Fruit fly (Drosophila melanogaster) whole organism, embryonic: ENCODE results near the gene Obp28a.
A peak's percentile ranks its signal among the peaks of the same experiment; 100 is the strongest.

Experiments used
- Antp ChIP-seq: fragments of 200-800 bp; sonication (Bioruptor generic); optimal IDR thresholded peaks from 3 replicates; lab custom pipeline; 2016; ENCODE audit warnings: missing biosample characterization, missing genetic modification characterization
- CG10267 ChIP-seq: fragments of 200-800 bp; sonication (Bioruptor generic); optimal IDR thresholded peaks from 2 replicates; lab custom pipeline; 2018; ENCODE audit warnings: missing biosample characterization, mild to moderate bottlenecking, missing genetic modification characterization, moderate library complexity
- CG10321 ChIP-seq: fragments of 200-800 bp; sonication (Bioruptor generic); IDR thresholded peaks from 2 replicates; pipeline ENCODE4 v1.3.6; 2022; ENCODE audit warnings: missing biosample characterization, missing genetic modification characterization
- CG12769 ChIP-seq: fragments of 200-800 bp; sonication (Bioruptor generic); optimal IDR thresholded peaks from 2 replicates; lab custom pipeline; 2019; ENCODE audit warnings: missing biosample characterization, mild to moderate bottlenecking, missing genetic modification characterization, moderate library complexity
- CG1647 ChIP-seq: fragments of 200-800 bp; sonication (Bioruptor generic); optimal IDR thresholded peaks from 3 replicates; lab custom pipeline; 2016; ENCODE audit warnings: missing biosample characterization, missing genetic modification characterization
- CG17912 ChIP-seq: fragments of 200-800 bp; sonication (Bioruptor generic); optimal IDR thresholded peaks from 2 replicates; lab custom pipeline; 2018; ENCODE audit warnings: missing biosample characterization, mild to moderate bottlenecking, missing genetic modification characterization
- CG18011 ChIP-seq: fragments of 200-800 bp; sonication (Bioruptor generic); optimal IDR thresholded peaks from 2 replicates; lab custom pipeline; 2017; ENCODE audit warnings: missing biosample characterization, missing genetic modification characterization, mild to moderate bottlenecking, moderate library complexity, missing genotype
- CG18476 ChIP-seq: fragments of 200-800 bp; sonication (Bioruptor generic); optimal IDR thresholded peaks from 2 replicates; lab custom pipeline; 2016; ENCODE audit warnings: missing biosample characterization, mild to moderate bottlenecking, missing genetic modification characterization
- CG3065 ChIP-seq: fragments of 200-800 bp; sonication (Bioruptor generic); optimal IDR thresholded peaks from 2 replicates; lab custom pipeline; 2016; ENCODE audit warnings: missing biosample characterization, missing genetic modification characterization
- CG3281 ChIP-seq: fragments of 200-800 bp; sonication (Bioruptor generic); optimal IDR thresholded peaks from 3 replicates; lab custom pipeline; 2017; ENCODE audit warnings: missing biosample characterization, mild to moderate bottlenecking, missing genetic modification characterization
- CG4360 ChIP-seq: fragments of 200-800 bp; sonication (Bioruptor generic); IDR thresholded peaks from 2 replicates; pipeline ENCODE4 v1.3.6; 2022; ENCODE audit warnings: missing biosample characterization, missing genetic modification characterization
- CG43689 ChIP-seq: fragments of 200-800 bp; sonication (Bioruptor generic); IDR thresholded peaks from 2 replicates; pipeline ENCODE4 v1.3.6; 2022; ENCODE audit warnings: missing biosample characterization, missing genetic modification characterization
- CG6272 ChIP-seq: fragments of 200-800 bp; sonication (Bioruptor generic); IDR thresholded peaks from 2 replicates; pipeline ENCODE4 v1.3.6; 2022; ENCODE audit warnings: missing biosample characterization, missing genetic modification characterization
- CG7357 ChIP-seq: fragments of 200-800 bp; sonication (Bioruptor generic); IDR thresholded peaks from 3 replicates; pipeline ENCODE4 v1.3.6; 2022; ENCODE audit warnings: missing biosample characterization, missing genetic modification characterization
- CG7745 ChIP-seq: fragments of 200-800 bp; sonication (Bioruptor generic); optimal IDR thresholded peaks from 2 replicates; lab custom pipeline; 2018; ENCODE audit warnings: missing biosample characterization, mild to moderate bottlenecking, missing genetic modification characterization, moderate library complexity
- CG7786 ChIP-seq: fragments of 200-800 bp; sonication (Bioruptor generic); optimal IDR thresholded peaks from 2 replicates; lab custom pipeline; 2016; ENCODE audit warnings: missing biosample characterization, missing genetic modification characterization
- CG8478 ChIP-seq: fragments of >200 bp; optimal IDR thresholded peaks from 2 replicates; lab custom pipeline; 2018
- CG8924 ChIP-seq: fragments of 200-800 bp; optimal IDR thresholded peaks from 3 replicates; lab custom pipeline; 2019; ENCODE audit warnings: missing biosample characterization, mild to moderate bottlenecking, missing genetic modification characterization, moderate library complexity
- CG9817 ChIP-seq: fragments of 200-800 bp; sonication (Bioruptor generic); optimal IDR thresholded peaks from 2 replicates; lab custom pipeline; 2018; ENCODE audit warnings: missing biosample characterization, mild to moderate bottlenecking, missing genetic modification characterization, moderate library complexity
- CHES-1-like ChIP-seq: fragments of 200-800 bp; sonication (Bioruptor generic); optimal IDR thresholded peaks from 2 replicates; lab custom pipeline; 2016; ENCODE audit warnings: missing biosample characterization, missing genetic modification characterization
- CTCF ChIP-seq: fragments of 200-800 bp; sonication (Bioruptor generic); optimal IDR thresholded peaks from 2 replicates; lab custom pipeline; 2017; ENCODE audit warnings: missing biosample characterization, mild to moderate bottlenecking, missing genetic modification characterization, moderate library complexity
- CoRest ChIP-seq: fragments of 200-800 bp; sonication (Bioruptor generic); optimal IDR thresholded peaks from 3 replicates; lab custom pipeline; 2018; ENCODE audit warnings: missing biosample characterization, mild to moderate bottlenecking, missing genetic modification characterization, moderate library complexity
- D19A ChIP-seq: fragments of 200-800 bp; optimal IDR thresholded peaks from 3 replicates; lab custom pipeline; 2019; ENCODE audit warnings: missing biosample characterization, mild to moderate bottlenecking, missing genetic modification characterization, moderate library complexity
- Dip3 ChIP-seq: fragments of 200-800 bp; sonication (Bioruptor generic); optimal IDR thresholded peaks from 3 replicates; lab custom pipeline; 2016; ENCODE audit warnings: missing biosample characterization, missing genetic modification characterization
- Gsc ChIP-seq: fragments of 200-800 bp; sonication (Bioruptor generic); IDR thresholded peaks from 2 replicates; pipeline ENCODE4 v1.3.6; 2022; ENCODE audit warnings: missing biosample characterization, missing genetic modification characterization
- HLHmδ ChIP-seq: fragments of 200-800 bp; sonication (Bioruptor generic); optimal IDR thresholded peaks from 2 replicates; lab custom pipeline; 2018; ENCODE audit warnings: missing biosample characterization, mild to moderate bottlenecking, missing genetic modification characterization, moderate library complexity
- Hey ChIP-seq: fragments of 200-800 bp; sonication (Bioruptor generic); optimal IDR thresholded peaks from 3 replicates; lab custom pipeline; 2018; ENCODE audit warnings: missing biosample characterization, mild to moderate bottlenecking, missing genetic modification characterization
- HmgD ChIP-seq: fragments of 200-800 bp; sonication (Bioruptor generic); optimal IDR thresholded peaks from 3 replicates; lab custom pipeline; 2016; ENCODE audit warnings: missing biosample characterization, missing genetic modification characterization
- Kr ChIP-seq: fragments of 200-800 bp; sonication (Bioruptor generic); optimal IDR thresholded peaks from 2 replicates; lab custom pipeline; 2017; ENCODE audit warnings: missing biosample characterization, mild to moderate bottlenecking, missing genetic modification characterization
- Mad ChIP-seq: fragments of 200-800 bp; sonication (Bioruptor generic); optimal IDR thresholded peaks from 2 replicates; lab custom pipeline; 2016; ENCODE audit warnings: missing biosample characterization, missing genetic modification characterization
- Mes4 ChIP-seq: fragments of 200-800 bp; sonication (Bioruptor generic); optimal IDR thresholded peaks from 2 replicates; lab custom pipeline; 2016; ENCODE audit warnings: missing biosample characterization, missing genetic modification characterization
- Xrp1 ChIP-seq: fragments of 200-800 bp; sonication (Bioruptor generic); IDR thresholded peaks from 2 replicates; pipeline ENCODE4 v1.3.6; 2022; ENCODE audit warnings: missing biosample characterization, missing genetic modification characterization
- al ChIP-seq: fragments of 200-800 bp; sonication (Bioruptor generic); IDR thresholded peaks from 2 replicates; pipeline ENCODE4 v1.3.6; 2022; ENCODE audit warnings: missing biosample characterization, missing genetic modification characterization
- ato ChIP-seq: fragments of 200-800 bp; sonication (Bioruptor generic); IDR thresholded peaks from 2 replicates; pipeline ENCODE4 v1.3.6; 2022; ENCODE audit warnings: missing biosample characterization, missing genetic modification characterization; ENCODE audit not compliant: partially characterized antibody
- br ChIP-seq: fragments of >200 bp; optimal IDR thresholded peaks from 2 replicates; lab custom pipeline; 2017
- cg ChIP-seq: fragments of 200-800 bp; sonication (Bioruptor generic); optimal IDR thresholded peaks from 3 replicates; lab custom pipeline; 2019; ENCODE audit warnings: missing biosample characterization, mild to moderate bottlenecking, missing genetic modification characterization, moderate library complexity
- chif ChIP-seq, 2 experiments: fragments of 200-800 bp; sonication (Bioruptor generic); optimal IDR thresholded peaks; 3 replicates each; lab custom pipeline; 2016; ENCODE audit warnings: missing biosample characterization in 2 of 2, missing genetic modification characterization in 2 of 2
- croc ChIP-seq: fragments of 200-800 bp; sonication (Bioruptor generic); conservative IDR thresholded peaks from 3 replicates; pipeline ENCODE4 v1.3.6; 2022; ENCODE audit warnings: missing biosample characterization, missing genetic modification characterization
- cwo ChIP-seq: fragments of 200-800 bp; sonication (Bioruptor generic); optimal IDR thresholded peaks from 3 replicates; lab custom pipeline; 2017; ENCODE audit warnings: missing biosample characterization, missing genetic modification characterization, mild to moderate bottlenecking, moderate library complexity, missing genetic modification reagents
- disco-r ChIP-seq: fragments of 200-800 bp; sonication (Bioruptor generic); optimal IDR thresholded peaks from 2 replicates; lab custom pipeline; 2016; ENCODE audit warnings: missing biosample characterization, missing genetic modification characterization
- dpn ChIP-seq, 2 experiments: fragments of 200-800 bp; sonication (Bioruptor generic); optimal IDR thresholded peaks; 3 replicates each; lab custom pipeline; 2016; ENCODE audit warnings: missing biosample characterization in 2 of 2, missing genetic modification characterization in 2 of 2
- fd102C ChIP-seq: fragments of 200-800 bp; sonication (Bioruptor generic); optimal IDR thresholded peaks from 2 replicates; lab custom pipeline; 2018; ENCODE audit warnings: missing biosample characterization, mild to moderate bottlenecking, missing genetic modification characterization, moderate library complexity
- fd3F ChIP-seq: fragments of 200-800 bp; sonication (Bioruptor generic); optimal IDR thresholded peaks from 2 replicates; lab custom pipeline; 2018; ENCODE audit warnings: missing biosample characterization, mild to moderate bottlenecking, missing genetic modification characterization, moderate library complexity
- inv ChIP-seq: fragments of 200-800 bp; sonication (Bioruptor generic); IDR thresholded peaks from 2 replicates; pipeline ENCODE4 v1.3.6; 2022; ENCODE audit warnings: missing biosample characterization, missing genetic modification characterization; ENCODE audit not compliant: partially characterized antibody
- nom ChIP-seq: fragments of 200-800 bp; sonication (Bioruptor generic); optimal IDR thresholded peaks from 2 replicates; lab custom pipeline; 2017; ENCODE audit warnings: missing biosample characterization, missing genetic modification characterization, mild to moderate bottlenecking, moderate library complexity, missing genetic modification reagents
- phol ChIP-seq: fragments of 200-800 bp; sonication (Bioruptor generic); optimal IDR thresholded peaks from 3 replicates; lab custom pipeline; 2018; ENCODE audit warnings: missing biosample characterization, mild to moderate bottlenecking, missing genetic modification characterization, moderate library complexity
- prd ChIP-seq, 3 experiments: fragments of >200 bp in 2 of 3; fragments of 200-800 bp in 1 of 3; sonication (Bioruptor generic) in 1 of 3; optimal IDR thresholded peaks in 2 of 3; IDR thresholded peaks in 1 of 3; 2 replicates in 2 of 3; 3 replicates in 1 of 3; pipeline versions ENCODE4 v1.3.6 to Lab custom; 2017 to 2022; ENCODE audit warnings: missing biosample characterization in 1 of 3, missing genetic modification characterization in 1 of 3
- sc ChIP-seq, 3 experiments: fragments of >200 bp in 2 of 3; fragments of 200-800 bp in 1 of 3; sonication (Bioruptor generic) in 1 of 3; optimal IDR thresholded peaks; 2 replicates in 2 of 3; 3 replicates in 1 of 3; lab custom pipeline; 2017; ENCODE audit warnings: mild to moderate bottlenecking in 1 of 3, missing biosample characterization in 1 of 3, missing genetic modification characterization in 1 of 3, missing genetic modification reagents in 1 of 3
- ssp ChIP-seq: fragments of 200-800 bp; sonication (Bioruptor generic); IDR thresholded peaks from 2 replicates; pipeline ENCODE4 v1.3.6; 2022; ENCODE audit warnings: missing biosample characterization, missing genetic modification characterization
- trh ChIP-seq: fragments of 200-800 bp; sonication (Bioruptor generic); optimal IDR thresholded peaks from 2 replicates; lab custom pipeline; 2016; ENCODE audit warnings: missing biosample characterization, missing genetic modification characterization
- twi ChIP-seq: fragments of 200-800 bp; optimal IDR thresholded peaks from 2 replicates; lab custom pipeline; 2019; ENCODE audit warnings: missing biosample characterization, mild to moderate bottlenecking, missing genetic modification characterization, moderate library complexity
- zf30C ChIP-seq: fragments of 200-800 bp; sonication (Bioruptor generic); optimal IDR thresholded peaks from 3 replicates; lab custom pipeline; 2018; ENCODE audit warnings: missing biosample characterization, mild to moderate bottlenecking, missing genetic modification characterization

Gene Obp28a

dm6 chr2L:7515396-7515795 lies 18.2 kb upstream of the Obp28a start (continued):
- TF ChIP-seq HmgD (GFP tag; lab: Kevin White, UChicago) (no peak), Gsc (no peak), twi (tag; lab: Kevin White, UChicago) (no peak), croc (GFP tag; lab: Robert Waterston, UW) (no peak), trh (GFP tag; lab: Kevin White, UChicago) (peak; percentile 26), fd3F (GFP tag; lab: Kevin White, UChicago) (no peak), CG4360 (no peak), CG6272 (GFP tag; lab: Robert Waterston, UW) (no peak), dpn (GFP tag; optimal IDR thresholded peaks at IDR 0.05; lab: Kevin White, UChicago) (peak; percentile 10 to 13), CG7357 (no peak), phol (peak; percentile 27), CG17912 (GFP tag; lab: Kevin White, UChicago) (no peak), CHES-1-like (GFP tag; lab: Kevin White, UChicago) (no peak), CG12769 (tag; lab: Kevin White, UChicago) (no peak), CG10321 (no peak), Mad (no peak), CG3281 (GFP tag; lab: Kevin White, UChicago) (no peak), prd (optimal IDR thresholded peaks at IDR 0.05; lab: Kevin White, UChicago) (no peak), prd (GFP tag; IDR thresholded peaks at IDR 0.05; lab: Robert Waterston, UW) (peak; percentile 73), CG10267 (tag; lab: Kevin White, UChicago) (peak; percentile 22), ssp (no peak), Mes4 (GFP tag; lab: Kevin White, UChicago) (no peak), CTCF (GFP tag; lab: Kevin White, UChicago) (no peak), Antp (no peak), CG3065 (GFP tag; lab: Kevin White, UChicago) (no peak), HLHmδ (GFP tag; lab: Kevin White, UChicago) (no peak), D19A (tag; lab: Kevin White, UChicago) (no peak), CG8924 (tag; lab: Kevin White, UChicago) (no peak), Xrp1 (peak; percentile 74), ato (GFP tag; lab: Robert Waterston, UW) (no peak), sc (optimal IDR thresholded peaks at IDR 0.05; lab: Kevin White, UChicago) (no peak), sc (GFP tag; optimal IDR thresholded peaks at IDR 0.05; lab: Kevin White, UChicago) (no peak), disco-r (GFP tag; lab: Kevin White, UChicago) (no peak), Dip3 (GFP tag; lab: Kevin White, UChicago) (no peak), nom (no peak), CG9817 (tag; lab: Kevin White, UChicago) (no peak), CG8478 (no peak), inv (GFP tag; lab: Robert Waterston, UW) (no peak), CG1647 (no peak), cwo (GFP tag; lab: Kevin White, UChicago) (no peak), al (GFP tag; lab: Robert Waterston, UW) (no peak), CoRest (tag; lab: Kevin White, UChicago) (no peak), cg (GFP tag; lab: Kevin White, UChicago) (no peak), chif (GFP tag; optimal IDR thresholded peaks at IDR 0.05; lab: Kevin White, UChicago) (no peak), CG18011 (no peak), fd102C (GFP tag; lab: Kevin White, UChicago) (no peak), br (lab: Kevin White, UChicago) (no peak), CG7745 (tag; lab: Kevin White, UChicago) (no peak), CG18476 (GFP tag; lab: Kevin White, UChicago) (no peak), zf30C (GFP tag; lab: Kevin White, UChicago) (peak; percentile 5), CG7786 (GFP tag; lab: Kevin White, UChicago) (no peak), Kr (GFP tag; lab: Kevin White, UChicago) (no peak), CG43689 (no peak), Hey (tag; lab: Kevin White, UChicago) (no peak)
